Worm (Caenorhabditis elegans): ENCODE measurements around the gene F08D12.15.

F08D12.15 gene

ce11 chrII:2735644-2736043, 30.8 kb upstream of the F08D12.15 start (continued):
- TF ChIP-seq madf-6 (GFP tag; IDR thresholded peaks at IDR 0.05) (peak; percentile 53; the same call in 1 of the 2 replicates), tlf-1 (GFP tag; optimal IDR thresholded peaks at IDR 0.05) (no peak), ccch-3 (GFP tag; optimal IDR thresholded peaks at IDR 0.05) (no peak), F23B12.7 (tag; optimal IDR thresholded peaks at IDR 0.05; ENCODE audit: insufficient read depth) (no peak), ceh-27 (GFP tag; optimal IDR thresholded peaks at IDR 0.05) (no peak), lsl-1 (GFP tag; optimal IDR thresholded peaks at IDR 0.05) (peak; percentile 5), unc-62 (GFP tag; optimal IDR thresholded peaks at IDR 0.05) (no peak), zim-3 (tag; optimal IDR thresholded peaks at IDR 0.05) (no peak), attf-3 (GFP tag; conservative IDR thresholded peaks at IDR 0.05) (no peak), aptf-2 (GFP tag; conservative IDR thresholded peaks at IDR 0.05) (no peak), mes-4 (tag; optimal IDR thresholded peaks at IDR 0.05) (no peak), snpc-3.4 (tag; optimal IDR thresholded peaks at IDR 0.05) (no peak), Y95B8A.8 (GFP tag; IDR thresholded peaks at IDR 0.05) (no peak), mel-28 (tag; optimal IDR thresholded peaks at IDR 0.05; ENCODE audit: borderline replicate concordance) (no peak), sea-2 (GFP tag; IDR thresholded peaks at IDR 0.05) (no peak), T26A5.8 (tag; optimal IDR thresholded peaks at IDR 0.05) (no peak), K12H6.12 (tag; optimal IDR thresholded peaks at IDR 0.05) (no peak), cebp-2 (GFP tag; IDR thresholded peaks at IDR 0.05) (peak; percentile 61; the same call in 1 of the 2 replicates), pbrm-1 (GFP tag; IDR thresholded peaks at IDR 0.05) (peak; percentile 35; the same call in 1 of the 2 replicates), lsy-27 (tag; optimal IDR thresholded peaks at IDR 0.05; ENCODE audit: borderline replicate concordance, insufficient read depth) (no peak), cebp-1 (GFP tag; IDR thresholded peaks at IDR 0.05) (no peak), cebp-1 (tag; optimal IDR thresholded peaks at IDR 0.05) (no peak), Y53F4B.3 (GFP tag; IDR thresholded peaks at IDR 0.05) (no peak), F39B2.1 (GFP tag; IDR thresholded peaks at IDR 0.05) (no peak), xnd-1 (tag; optimal IDR thresholded peaks at IDR 0.05) (no peak), egrh-3 (GFP tag; IDR thresholded peaks at IDR 0.05) (peak; percentile 72), F57A8.1 (GFP tag; optimal IDR thresholded peaks at IDR 0.05) (no peak), B0261.1 (tag; optimal IDR thresholded peaks at IDR 0.05) (peak; percentile 74), F33H1.4 (GFP tag; IDR thresholded peaks at IDR 0.05) (no peak), atf-7 (tag; optimal IDR thresholded peaks at IDR 0.05) (no peak), somi-1 (GFP tag; optimal IDR thresholded peaks at IDR 0.05) (no peak), hlh-26 (GFP tag; conservative IDR thresholded peaks at IDR 0.05) (no peak), chd-7 (tag; optimal IDR thresholded peaks at IDR 0.05) (no peak), hsf-1 (GFP tag; IDR thresholded peaks at IDR 0.05) (no peak), snpc-1.3 (tag; optimal IDR thresholded peaks at IDR 0.05; ENCODE audit: insufficient read depth) (no peak), rec-8 (tag; optimal IDR thresholded peaks at IDR 0.05) (no peak), nfya-1 (tag; optimal IDR thresholded peaks at IDR 0.05; ENCODE audit: borderline replicate concordance, insufficient read depth) (no peak), hmg-1.2 (GFP tag; IDR thresholded peaks at IDR 0.05) (peak; percentile 55), nhr-80 (tag; optimal IDR thresholded peaks at IDR 0.05) (no peak), nhr-90 (tag; optimal IDR thresholded peaks at IDR 0.05) (no peak), ztf-22 (GFP tag; optimal IDR thresholded peaks at IDR 0.05) (no peak), zfh-2 (GFP tag; conservative IDR thresholded peaks at IDR 0.05) (peak; percentile 43), let-607 (tag; optimal IDR thresholded peaks at IDR 0.05) (no peak), mxl-1 (tag; optimal IDR thresholded peaks at IDR 0.05) (no peak), B0019.2 (GFP tag; conservative IDR thresholded peaks at IDR 0.05) (no peak), ztf-25 (GFP tag; IDR thresholded peaks at IDR 0.05) (peak; percentile 62; the same call in 1 of the 2 replicates), nhr-27 (tag; optimal IDR thresholded peaks at IDR 0.05) (no peak), C17E4.6 (GFP tag; IDR thresholded peaks at IDR 0.05) (no peak)

Data from whole organism, young adult.